Worm (Caenorhabditis elegans) whole organism, early embryonic: Measurements from ENCODE around the gene C30G12.2.

Source experiments
- B0310.2 ChIP-seq: sonication (generic microtip); optimal IDR thresholded peaks from 2 replicates; lab custom pipeline; 2016; ENCODE audit warnings: mild to moderate bottlenecking, missing genetic modification characterization, missing compliant biosample characterization
- F13C5.2 ChIP-seq: sonication (generic microtip); optimal IDR thresholded peaks from 2 replicates; lab custom pipeline; 2017; ENCODE audit warnings: mild to moderate bottlenecking, missing genetic modification characterization, inconsistent platforms, missing compliant biosample characterization
- aly-1 ChIP-seq: sonication (generic microtip); optimal IDR thresholded peaks from 2 replicates; lab custom pipeline; 2016; ENCODE audit warnings: missing genetic modification characterization, missing compliant biosample characterization
- ama-1 ChIP-seq: fragments of 150-350 bp; optimal IDR thresholded peaks from 2 replicates; lab custom pipeline; 2014
- ceh-13 ChIP-seq: fragments of 200-800 bp; sonication (Bioruptor generic); optimal IDR thresholded peaks from 2 replicates; lab custom pipeline; 2018; ENCODE audit warnings: mild to moderate bottlenecking, missing genetic modification characterization, missing compliant biosample characterization
- ceh-36 ChIP-seq: sonication (generic microtip); optimal IDR thresholded peaks from 2 replicates; lab custom pipeline; 2016; ENCODE audit warnings: missing genetic modification characterization, inconsistent platforms, missing compliant biosample characterization
- ets-7 ChIP-seq: sonication (generic microtip); optimal IDR thresholded peaks from 2 replicates; lab custom pipeline; 2016; ENCODE audit warnings: missing genotype, missing genetic modification characterization, missing compliant biosample characterization
- flt-1 ChIP-seq: fragments of 200-800 bp; sonication (Bioruptor generic); IDR thresholded peaks from 2 replicates; pipeline ENCODE4 v1.3.6; 2022; ENCODE audit warnings: missing genetic modification characterization, missing compliant biosample characterization
- hmbx-1 ChIP-seq: sonication (generic microtip); optimal IDR thresholded peaks from 2 replicates; lab custom pipeline; 2016; ENCODE audit warnings: mild to moderate bottlenecking, missing genetic modification characterization, missing compliant biosample characterization
- hmg-4 ChIP-seq: fragments of 200-800 bp; sonication (Bioruptor generic); optimal IDR thresholded peaks from 2 replicates; lab custom pipeline; 2018; ENCODE audit warnings: mild to moderate bottlenecking, missing genetic modification characterization, missing compliant biosample characterization
- hnd-1 ChIP-seq: sonication (generic microtip); optimal IDR thresholded peaks from 2 replicates; lab custom pipeline; 2016; ENCODE audit warnings: missing genetic modification characterization, missing compliant biosample characterization
- pes-1 ChIP-seq: fragments of 200-800 bp; sonication (Bioruptor generic); IDR thresholded peaks from 2 replicates; pipeline ENCODE4 v1.3.6; 2022; ENCODE audit warnings: missing genetic modification reagents, missing genetic modification characterization, missing compliant biosample characterization
- scrt-1 ChIP-seq: fragments of 200-800 bp; sonication (Bioruptor generic); IDR thresholded peaks from 2 replicates; pipeline ENCODE4 v1.3.6; 2022; ENCODE audit warnings: missing genetic modification characterization, missing compliant biosample characterization
- sea-1 ChIP-seq: fragments of 200-800 bp; sonication (Bioruptor generic); conservative IDR thresholded peaks from 2 replicates; pipeline ENCODE4 v1.3.6; 2022; ENCODE audit warnings: missing genetic modification characterization, missing compliant biosample characterization
- tbx-11 ChIP-seq: fragments of 200-800 bp; sonication (Bioruptor generic); IDR thresholded peaks from 2 replicates; pipeline ENCODE4 v1.3.6; 2022; ENCODE audit warnings: missing genetic modification characterization, missing compliant biosample characterization
- tbx-37 ChIP-seq: fragments of 200-800 bp; sonication (Bioruptor generic); conservative IDR thresholded peaks from 2 replicates; pipeline ENCODE4 v1.3.6; 2022; ENCODE audit warnings: missing genetic modification reagents, missing genetic modification characterization, missing compliant biosample characterization
- tra-4 ChIP-seq: sonication (generic microtip); optimal IDR thresholded peaks from 2 replicates; lab custom pipeline; 2017; ENCODE audit warnings: missing genetic modification characterization, missing compliant biosample characterization

C30G12.2 gene

DNA sequence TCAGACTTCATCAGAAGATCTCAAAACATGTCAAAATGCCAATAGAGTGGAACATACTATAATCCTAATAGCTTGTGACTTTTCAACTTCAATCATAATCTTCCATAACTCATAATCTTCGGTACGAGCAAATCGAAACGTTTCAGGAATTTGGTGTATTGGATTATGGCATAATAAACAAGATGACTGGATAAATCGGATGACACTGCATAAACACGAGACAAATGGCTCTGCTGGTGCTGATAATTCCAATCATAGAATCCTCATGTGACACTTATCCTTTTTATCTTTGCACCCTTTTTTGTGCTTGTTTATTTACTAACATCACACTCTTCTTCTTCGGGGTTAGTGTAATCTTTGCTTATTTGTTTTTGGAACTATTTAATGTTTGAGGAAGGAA lies 7.2 kb upstream of the C30G12.2 start:
- TF ChIP-seq pes-1 (GFP tag; lab: Robert Waterston, UW) (no peak), B0310.2 (tag; lab: Kevin White, UChicago) (no peak), sea-1 (GFP tag; lab: Robert Waterston, UW) (no peak), scrt-1 (GFP tag; lab: Robert Waterston, UW) (no peak), ets-7 (tag; lab: Kevin White, UChicago) (no peak), ama-1 (lab: Kevin White, UChicago) (no peak), aly-1 (tag; lab: Kevin White, UChicago) (no peak), ceh-36 (tag; lab: Kevin White, UChicago) (no peak), hmg-4 (GFP tag; lab: Kevin White, UChicago) (no peak), flt-1 (no peak), tbx-11 (GFP tag; lab: Robert Waterston, UW) (no peak), hmbx-1 (tag; lab: Kevin White, UChicago) (no peak), tra-4 (tag; lab: Kevin White, UChicago) (no peak), ceh-13 (GFP tag; lab: Kevin White, UChicago) (no peak), tbx-37 (GFP tag; lab: Robert Waterston, UW) (no peak), hnd-1 (no peak), F13C5.2 (tag; lab: Kevin White, UChicago) (no peak)

DNA sequence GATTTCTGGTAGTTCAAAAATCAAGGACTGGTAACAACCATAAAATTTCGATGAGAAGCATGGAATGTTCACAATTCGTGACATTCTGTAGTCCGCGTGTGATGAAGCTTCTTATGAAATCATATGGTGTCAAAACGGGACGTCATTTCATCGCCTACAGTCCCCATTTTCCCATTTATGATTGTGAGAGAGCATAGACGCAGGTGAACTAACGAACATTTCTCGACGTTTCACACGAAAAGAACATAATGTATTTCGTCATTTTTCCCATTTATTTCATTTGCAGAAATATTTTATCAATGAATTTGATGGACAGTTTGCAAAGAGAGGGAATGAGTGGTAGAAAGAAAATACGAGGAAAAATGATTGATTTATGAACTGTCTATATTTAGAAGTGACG lies 3.1 kb upstream of the C30G12.2 start:
- no peak for TF ChIP-seq flt-1
- TF ChIP-seq ama-1 (lab: Kevin White, UChicago): no peak
- no peak for TF ChIP-seq hnd-1
- TF ChIP-seq aly-1 (tag; lab: Kevin White, UChicago): no peak
- no peak for TF ChIP-seq tbx-11 (GFP tag; lab: Robert Waterston, UW)
- TF ChIP-seq ceh-13 (GFP tag; lab: Kevin White, UChicago): no peak
- no peak for TF ChIP-seq ceh-36 (tag; lab: Kevin White, UChicago)
- no peak for TF ChIP-seq B0310.2 (tag; lab: Kevin White, UChicago)
- TF ChIP-seq tra-4 (tag; lab: Kevin White, UChicago): no peak
- no peak for TF ChIP-seq hmg-4 (GFP tag; lab: Kevin White, UChicago)
- TF ChIP-seq ets-7 (tag; lab: Kevin White, UChicago): no peak
- no peak for TF ChIP-seq hmbx-1 (tag; lab: Kevin White, UChicago)

DNA sequence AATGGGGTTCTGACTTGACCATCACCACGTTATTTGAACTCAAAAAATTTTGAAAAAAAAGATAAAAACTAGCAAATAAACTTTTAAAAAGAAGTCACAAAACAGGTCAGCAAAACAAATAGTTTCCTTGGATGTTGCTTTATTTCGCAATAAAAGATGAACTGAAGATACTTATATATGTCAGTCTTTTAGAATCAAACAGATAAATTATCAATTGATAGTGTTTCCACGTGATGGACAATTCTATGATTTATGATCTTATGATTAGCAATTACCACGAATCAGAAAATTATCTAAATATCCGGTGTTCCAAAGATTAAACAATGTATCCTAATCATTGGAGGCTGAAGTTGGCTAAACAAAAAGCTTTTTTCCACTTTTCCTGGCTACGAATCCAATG lies 2.5 kb upstream of the C30G12.2 start:
- TF ChIP-seq hmbx-1 (tag; lab: Kevin White, UChicago): no peak

DNA sequence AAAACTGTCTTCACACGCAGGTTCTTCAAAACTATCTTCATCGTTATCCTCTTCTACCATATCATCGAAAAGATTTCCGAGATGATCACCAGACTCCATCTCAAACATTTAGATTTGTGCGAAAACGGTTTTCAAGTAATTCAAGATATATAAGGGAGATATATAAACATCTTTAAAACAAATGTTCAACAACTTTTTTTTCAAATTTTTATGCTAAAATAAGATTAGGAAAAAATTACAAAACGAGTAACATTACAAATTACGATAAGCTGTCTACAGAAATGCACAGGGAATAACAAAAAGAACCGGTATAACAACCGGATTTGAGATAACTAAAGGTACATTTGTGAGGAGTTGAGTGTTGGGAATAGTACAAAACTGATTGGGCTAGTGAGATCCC lies 5.7 kb downstream of the C30G12.2 start, which contains the start of gene C30G12.6:
Gene C30G12.6 (minus strand): TSS at position 101 of the 400 bp plus-strand sequence.
- TF ChIP-seq tbx-37 (GFP tag; lab: Robert Waterston, UW) (no peak), scrt-1 (GFP tag; lab: Robert Waterston, UW) (no peak), hnd-1 (no peak), ceh-13 (GFP tag; lab: Kevin White, UChicago) (no peak), ets-7 (tag; lab: Kevin White, UChicago) (no peak)

DNA sequence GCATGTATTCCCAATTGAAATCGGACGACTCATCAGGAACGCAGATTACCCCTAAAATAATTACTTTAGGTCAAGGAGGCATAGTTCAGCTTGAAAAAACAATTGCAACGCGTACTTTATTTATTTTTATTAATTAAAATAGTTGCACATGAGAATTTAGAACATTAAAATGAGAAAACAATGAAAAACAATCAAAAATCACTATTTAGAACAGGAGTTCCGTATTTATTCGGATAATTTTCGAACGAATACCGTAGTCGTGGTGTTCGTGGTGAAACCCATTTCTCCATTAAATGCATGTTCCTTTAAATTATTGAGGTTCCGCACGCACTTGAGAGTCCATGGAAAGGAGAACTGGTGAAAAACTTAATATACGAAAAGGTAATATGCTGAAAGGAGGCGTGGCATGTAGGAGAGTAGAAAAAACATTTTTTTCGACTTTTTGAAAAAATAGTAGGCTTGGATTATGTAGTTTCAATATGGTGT lies 8.0 kb downstream of the C30G12.2 start, which contains the start of gene puf-8:
Gene puf-8 (minus strand): TSS at position 51 of the 486 bp plus-strand sequence.
- TF ChIP-seq hnd-1: no peak

DNA sequence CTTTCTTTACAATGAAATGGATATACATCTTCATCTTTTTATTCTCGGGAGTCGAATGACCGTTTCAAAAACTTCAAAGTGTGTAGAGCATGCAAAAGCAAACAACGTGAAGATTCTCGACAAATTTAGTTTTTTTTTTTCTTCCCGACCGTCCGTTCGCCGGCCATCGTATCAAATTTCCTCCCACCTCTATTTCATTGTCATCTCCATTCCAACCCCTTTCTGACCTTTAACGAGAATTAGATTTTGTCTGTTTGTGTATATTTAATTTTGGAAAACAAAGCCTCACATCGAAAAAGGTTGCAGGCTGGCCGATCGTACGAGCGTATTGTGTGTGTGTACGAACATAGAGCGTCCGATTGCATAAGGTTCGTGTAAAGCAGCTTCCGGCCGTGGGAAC lies 8.8 kb downstream of the C30G12.2 start, which contains the start of gene C30G12.1:
Gene C30G12.1 (plus strand): TSS at position 301 of the 400 bp plus-strand sequence.
- TF ChIP-seq sea-1 (GFP tag; lab: Robert Waterston, UW): no peak

DNA sequence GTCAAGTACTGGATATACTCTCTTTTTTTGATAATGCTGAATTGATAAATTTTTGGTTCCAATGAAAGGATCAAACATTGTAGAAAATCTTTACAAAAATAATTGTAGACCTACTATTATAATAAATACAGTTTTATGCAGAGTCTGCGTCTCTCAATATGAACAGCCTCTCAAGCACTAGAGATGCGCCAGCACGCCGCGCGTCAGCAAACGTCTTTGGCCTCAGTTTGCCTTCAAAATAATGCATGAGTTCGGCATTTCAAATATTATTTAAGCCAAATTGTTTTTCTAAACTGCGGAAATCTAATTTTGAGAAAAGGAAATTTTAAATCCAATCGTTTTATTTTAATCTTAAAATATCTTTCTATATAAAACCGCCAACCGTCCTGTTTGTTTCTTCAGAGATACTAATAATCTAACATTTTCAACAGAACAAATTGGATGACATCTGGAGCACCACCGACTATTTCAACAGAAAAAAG lies 11.5 kb downstream of the C30G12.2 start, which contains the start of gene cul-4:
Gene cul-4 (plus strand): TSS at position 432 of the 482 bp plus-strand sequence.
- no peak for TF ChIP-seq ceh-36 (tag; lab: Kevin White, UChicago)
- TF ChIP-seq tbx-11 (GFP tag; lab: Robert Waterston, UW): no peak
- no peak for TF ChIP-seq ceh-13 (GFP tag; lab: Kevin White, UChicago)

DNA sequence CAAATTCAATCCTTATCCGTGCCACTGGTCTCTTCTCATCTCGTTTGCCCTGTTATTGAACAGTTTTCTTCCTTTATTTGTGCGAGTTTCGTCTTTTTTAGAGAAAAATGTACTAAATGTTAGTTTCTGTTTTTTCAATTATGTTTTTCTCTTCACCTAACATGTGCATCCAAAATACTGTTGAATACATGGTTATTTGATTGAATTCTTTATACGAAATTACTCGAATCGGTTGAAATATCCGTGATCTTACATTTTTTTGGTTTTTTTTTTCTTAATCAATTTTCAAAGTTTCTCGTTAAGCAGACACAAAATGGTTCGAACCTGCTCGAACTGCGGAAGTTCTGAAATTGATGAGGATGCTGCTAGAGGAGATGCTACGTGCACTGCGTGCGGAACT lies 15.3 kb downstream of the C30G12.2 start, which contains the start of gene brf-1:
Gene brf-1 (plus strand): TSS at position 301 of the 400 bp plus-strand sequence.
- TF ChIP-seq ceh-13 (GFP tag; lab: Kevin White, UChicago) (no peak), B0310.2 (tag; lab: Kevin White, UChicago) (no peak), pes-1 (GFP tag; lab: Robert Waterston, UW) (no peak), ama-1 (lab: Kevin White, UChicago) (no peak), sea-1 (GFP tag; lab: Robert Waterston, UW) (no peak), hnd-1 (no peak), tra-4 (tag; lab: Kevin White, UChicago) (no peak), flt-1 (no peak), tbx-11 (GFP tag; lab: Robert Waterston, UW) (no peak), F13C5.2 (tag; lab: Kevin White, UChicago) (no peak), hmbx-1 (tag; lab: Kevin White, UChicago) (no peak), aly-1 (tag; lab: Kevin White, UChicago) (no peak), ceh-36 (tag; lab: Kevin White, UChicago) (no peak), hmg-4 (GFP tag; lab: Kevin White, UChicago) (no peak), scrt-1 (GFP tag; lab: Robert Waterston, UW) (no peak), tbx-37 (GFP tag; lab: Robert Waterston, UW) (no peak), ets-7 (tag; lab: Kevin White, UChicago) (no peak)
